Fruit fly (Drosophila melanogaster) whole organism, pupa: Measurements from ENCODE around the gene CG34028.

Experiments
- CG10348 ChIP-seq: fragments of 200-800 bp; sonication (Bioruptor generic); IDR thresholded peaks from 2 replicates; pipeline ENCODE4 v1.3.6; 2022; ENCODE audit warnings: missing biosample characterization, missing genetic modification characterization
- CG12605 ChIP-seq: fragments of 200-800 bp; sonication (Bioruptor generic); IDR thresholded peaks from 2 replicates; pipeline ENCODE4 v1.3.6; 2022; ENCODE audit warnings: missing biosample characterization, missing genetic modification characterization
- CG13204 ChIP-seq: fragments of 200-800 bp; sonication (Bioruptor generic); optimal IDR thresholded peaks from 2 replicates; lab custom pipeline; 2018; ENCODE audit warnings: missing biosample characterization, mild to moderate bottlenecking, missing genetic modification characterization, moderate library complexity
- CG14655 ChIP-seq: fragments of 200-800 bp; sonication (Bioruptor generic); optimal IDR thresholded peaks from 3 replicates; lab custom pipeline; 2017; ENCODE audit warnings: mild to moderate bottlenecking, missing biosample characterization, missing genetic modification reagents, missing genetic modification characterization
- CG15710 ChIP-seq: fragments of 200-800 bp; sonication (Bioruptor generic); optimal IDR thresholded peaks from 2 replicates; lab custom pipeline; 2018; ENCODE audit warnings: missing biosample characterization, mild to moderate bottlenecking, missing genetic modification characterization, moderate library complexity
- CG17806 ChIP-seq: fragments of 200-800 bp; sonication (Bioruptor generic); optimal IDR thresholded peaks from 2 replicates; lab custom pipeline; 2018; ENCODE audit warnings: missing biosample characterization, mild to moderate bottlenecking, missing genetic modification characterization, moderate library complexity
- CG32121 ChIP-seq: fragments of 200-800 bp; sonication (Bioruptor generic); IDR thresholded peaks from 2 replicates; pipeline ENCODE4 v1.3.6; 2022; ENCODE audit warnings: missing biosample characterization, missing genetic modification characterization
- CG34367 ChIP-seq: fragments of 200-800 bp; sonication (Bioruptor generic); optimal IDR thresholded peaks from 2 replicates; lab custom pipeline; 2018; ENCODE audit warnings: missing biosample characterization, mild to moderate bottlenecking, missing genetic modification characterization
- CG4496 ChIP-seq: fragments of 200-800 bp; sonication (Bioruptor generic); IDR thresholded peaks from 3 replicates; pipeline ENCODE4 v1.3.6; 2022; ENCODE audit warnings: missing biosample characterization, missing genetic modification characterization
- CG8159 ChIP-seq: fragments of 200-800 bp; sonication (Bioruptor generic); optimal IDR thresholded peaks from 3 replicates; lab custom pipeline; 2018; ENCODE audit warnings: missing biosample characterization, mild to moderate bottlenecking, missing genetic modification characterization, moderate library complexity
- CG8301 ChIP-seq: fragments of 200-800 bp; sonication (Bioruptor generic); optimal IDR thresholded peaks from 2 replicates; lab custom pipeline; 2018; ENCODE audit warnings: missing biosample characterization, mild to moderate bottlenecking, missing genetic modification characterization
- CG9948 ChIP-seq: fragments of 200-800 bp; sonication (Bioruptor generic); optimal IDR thresholded peaks from 2 replicates; lab custom pipeline; 2018; ENCODE audit warnings: missing biosample characterization, mild to moderate bottlenecking, missing genetic modification characterization, moderate library complexity
- D1 ChIP-seq: fragments of 200-800 bp; sonication (Bioruptor generic); optimal IDR thresholded peaks from 2 replicates; lab custom pipeline; 2018; ENCODE audit warnings: missing biosample characterization, mild to moderate bottlenecking, missing genetic modification characterization, moderate library complexity
- EcR ChIP-seq: fragments of 200-800 bp; sonication (Bioruptor generic); optimal IDR thresholded peaks from 3 replicates; lab custom pipeline; 2019; ENCODE audit warnings: missing biosample characterization, missing genetic modification characterization, mild to moderate bottlenecking, moderate library complexity, missing genetic modification reagents
- Ets98B ChIP-seq: fragments of 200-800 bp; sonication (Bioruptor generic); IDR thresholded peaks from 2 replicates; pipeline ENCODE4 v1.3.6; 2022; ENCODE audit warnings: missing biosample characterization, missing genetic modification characterization
- Pif1A ChIP-seq: fragments of 200-800 bp; sonication (Bioruptor generic); optimal IDR thresholded peaks from 3 replicates; lab custom pipeline; 2016; ENCODE audit warnings: missing biosample characterization, missing genetic modification characterization
- Pif1B ChIP-seq: fragments of 200-800 bp; sonication (Bioruptor generic); optimal IDR thresholded peaks from 3 replicates; lab custom pipeline; 2016; ENCODE audit warnings: missing biosample characterization, missing genetic modification characterization
- Snoo ChIP-seq: fragments of 200-800 bp; sonication (Bioruptor generic); optimal IDR thresholded peaks from 3 replicates; lab custom pipeline; 2017; ENCODE audit warnings: missing biosample characterization, mild to moderate bottlenecking, missing genetic modification characterization, inconsistent platforms
- fd96Ca ChIP-seq: fragments of 200-800 bp; sonication (Bioruptor generic); IDR thresholded peaks from 3 replicates; pipeline ENCODE4 v1.3.6; 2022; ENCODE audit warnings: missing biosample characterization, missing genetic modification characterization
- gl ChIP-seq: fragments of 200-800 bp; sonication (Bioruptor generic); optimal IDR thresholded peaks from 2 replicates; lab custom pipeline; 2018; ENCODE audit warnings: missing biosample characterization, mild to moderate bottlenecking, missing genetic modification characterization
- rn ChIP-seq: fragments of 200-800 bp; sonication (Bioruptor generic); IDR thresholded peaks from 2 replicates; pipeline ENCODE4 v1.3.6; 2022; ENCODE audit warnings: missing biosample characterization, missing genetic modification characterization

CG34028 gene

DNA sequence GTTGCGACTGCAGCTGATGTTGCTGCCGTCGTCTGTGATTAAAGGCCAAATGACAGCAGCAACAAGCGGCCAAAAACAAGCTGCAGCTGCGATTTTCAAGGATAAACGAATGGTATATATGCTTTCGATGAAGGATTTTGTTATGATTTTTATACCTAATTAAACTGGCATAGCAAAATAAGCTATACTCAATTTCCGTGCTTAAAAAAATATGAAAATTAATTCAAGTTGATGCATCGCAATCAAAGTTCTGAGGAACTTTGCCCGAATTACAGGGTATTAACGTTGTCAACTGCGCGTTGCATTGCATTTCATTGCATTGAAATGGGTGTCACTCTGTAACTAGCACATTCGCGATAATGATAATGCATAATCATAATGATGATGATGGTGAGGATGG, 43.0 kb upstream of the CG34028 start:
- TF ChIP-seq CG10348 (no peak), rn (GFP tag; lab: Robert Waterston, UW) (peak; percentile 64), CG14655 (peak; percentile 70), fd96Ca (GFP tag; lab: Robert Waterston, UW) (peak; percentile 54), Pif1A (peak; percentile 66), gl (no peak), CG13204 (GFP tag; lab: Kevin White, UChicago) (no peak), CG8301 (tag; lab: Kevin White, UChicago) (peak; percentile 64), CG8159 (peak; percentile 64), D1 (no peak), CG32121 (peak; percentile 77), CG12605 (GFP tag; lab: Robert Waterston, UW) (peak; percentile 31; the same call in 1 of the 2 replicates), EcR (GFP tag; lab: Kevin White, UChicago) (no peak), Snoo (peak; percentile 30), Pif1B (GFP tag; lab: Kevin White, UChicago) (peak; percentile 50), CG9948 (tag; lab: Kevin White, UChicago) (peak; percentile 54), CG34367 (tag; lab: Kevin White, UChicago) (peak; percentile 44), Ets98B (peak; percentile 69), CG4496 (GFP tag; lab: Robert Waterston, UW) (peak; percentile 77), CG17806 (tag; lab: Kevin White, UChicago) (peak; percentile 68), CG15710 (peak; percentile 62)

DNA sequence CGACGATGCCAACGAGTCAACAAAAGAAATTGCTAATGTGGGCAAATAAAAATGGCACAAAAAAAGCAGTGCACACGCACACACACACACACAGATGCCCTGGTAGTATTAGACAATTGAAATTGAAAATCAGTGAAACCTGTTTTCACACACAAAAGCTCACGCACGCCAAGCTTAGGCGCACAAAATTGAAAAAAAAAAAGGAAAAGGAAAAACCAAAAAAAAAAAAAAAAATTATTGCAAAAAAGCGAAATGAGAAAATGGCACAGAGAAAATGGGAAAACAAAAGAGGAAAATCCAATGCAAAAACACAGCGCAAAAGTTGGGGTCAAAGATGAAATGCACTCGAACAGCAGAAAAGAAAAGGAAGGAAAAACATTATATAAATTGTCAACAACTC, 37.2 kb upstream of the CG34028 start:
- no peak for TF ChIP-seq D1
- TF ChIP-seq gl = no peak
- 0 out of 3 replicates have a peak, but pooled peaks have one; percentile 12 for TF ChIP-seq fd96Ca (GFP tag; lab: Robert Waterston, UW)
- TF ChIP-seq CG10348 = no peak
- no peak for TF ChIP-seq CG14655
- peak; percentile 36; the same call in 1 of the 3 replicates for TF ChIP-seq CG4496 (GFP tag; lab: Robert Waterston, UW)
- TF ChIP-seq rn (GFP tag; lab: Robert Waterston, UW) = no peak
- peak; percentile 52; the same call in 1 of the 2 replicates for TF ChIP-seq CG12605 (GFP tag; lab: Robert Waterston, UW)
- no peak for TF ChIP-seq Pif1B (GFP tag; lab: Kevin White, UChicago)
- no peak for TF ChIP-seq Pif1A
- no peak for TF ChIP-seq CG32121
- no peak for TF ChIP-seq CG15710
- no peak for TF ChIP-seq CG9948 (tag; lab: Kevin White, UChicago)
- no peak for TF ChIP-seq CG8159
- no peak for TF ChIP-seq CG13204 (GFP tag; lab: Kevin White, UChicago)
- TF ChIP-seq EcR (GFP tag; lab: Kevin White, UChicago) = no peak
- TF ChIP-seq Snoo = no peak
- TF ChIP-seq Ets98B = peak; percentile 25; the same call in 1 of the 2 replicates
- no peak for TF ChIP-seq CG8301 (tag; lab: Kevin White, UChicago)

dm6 chrX:9476908-9477307, 34.4 kb upstream of the CG34028 start:
- TF ChIP-seq CG13204 (GFP tag; lab: Kevin White, UChicago) (no peak), CG8301 (tag; lab: Kevin White, UChicago) (peak; percentile 19), CG10348 (no peak), CG14655 (peak; percentile 42), Snoo (no peak), CG12605 (GFP tag; lab: Robert Waterston, UW) (no peak), Ets98B (no peak), CG32121 (no peak), EcR (GFP tag; lab: Kevin White, UChicago) (no peak), CG8159 (peak; percentile 66), fd96Ca (GFP tag; lab: Robert Waterston, UW) (no peak), Pif1A (no peak), CG15710 (peak; percentile 31), CG4496 (GFP tag; lab: Robert Waterston, UW) (no peak), gl (no peak), CG34367 (tag; lab: Kevin White, UChicago) (no peak), CG17806 (tag; lab: Kevin White, UChicago) (peak; percentile 39), D1 (no peak), CG9948 (tag; lab: Kevin White, UChicago) (peak; percentile 36), rn (GFP tag; lab: Robert Waterston, UW) (no peak), Pif1B (GFP tag; lab: Kevin White, UChicago) (no peak)
- TF ChIP-seq, all 21 proteins: peak for 6

DNA sequence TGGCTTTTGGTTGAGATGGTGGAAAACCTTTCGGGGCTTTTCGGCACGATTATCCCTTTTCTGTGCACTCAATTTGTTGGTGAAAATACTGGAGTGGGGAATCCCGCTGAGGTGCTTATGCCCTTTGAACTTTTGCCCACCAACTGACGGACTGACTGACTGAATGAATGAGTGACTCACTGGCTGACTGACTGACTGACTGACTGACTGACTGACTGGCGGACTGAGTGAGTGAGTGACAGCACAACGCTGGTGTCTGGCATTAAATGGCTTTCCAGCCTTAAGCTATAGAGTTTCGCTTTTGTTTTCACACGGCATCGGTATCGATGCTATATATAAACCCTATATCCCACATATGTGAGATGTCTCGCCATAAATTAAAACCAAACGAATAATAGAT, 32.6 kb upstream of the CG34028 start:
- TF ChIP-seq rn (GFP tag; lab: Robert Waterston, UW) (no peak), CG32121 (no peak), CG17806 (tag; lab: Kevin White, UChicago) (no peak), CG9948 (tag; lab: Kevin White, UChicago) (no peak), CG8301 (tag; lab: Kevin White, UChicago) (no peak), CG4496 (GFP tag; lab: Robert Waterston, UW) (no peak), CG8159 (no peak), Ets98B (no peak), gl (no peak), D1 (no peak), CG13204 (GFP tag; lab: Kevin White, UChicago) (no peak), CG12605 (GFP tag; lab: Robert Waterston, UW) (no peak), fd96Ca (GFP tag; lab: Robert Waterston, UW) (no peak), CG14655 (no peak), Pif1B (GFP tag; lab: Kevin White, UChicago) (no peak), Snoo (no peak), Pif1A (no peak), CG34367 (tag; lab: Kevin White, UChicago) (no peak), EcR (GFP tag; lab: Kevin White, UChicago) (no peak)

dm6 chrX:9483613-9484012, 27.7 kb upstream of the CG34028 start:
- TF ChIP-seq CG12605 (GFP tag; lab: Robert Waterston, UW) (peak; percentile 15; the same call in 1 of the 2 replicates), D1 (no peak), CG4496 (GFP tag; lab: Robert Waterston, UW) (peak; percentile 29; the same call in 1 of the 3 replicates), CG17806 (tag; lab: Kevin White, UChicago) (no peak), Snoo (no peak), CG15710 (no peak), EcR (GFP tag; lab: Kevin White, UChicago) (peak; percentile 97), CG10348 (no peak), Ets98B (peak; percentile 32; the same call in 1 of the 2 replicates), CG9948 (tag; lab: Kevin White, UChicago) (no peak), CG32121 (no peak), CG34367 (tag; lab: Kevin White, UChicago) (no peak), gl (no peak), CG8159 (no peak), Pif1A (no peak), rn (GFP tag; lab: Robert Waterston, UW) (no peak), CG8301 (tag; lab: Kevin White, UChicago) (no peak), fd96Ca (GFP tag; lab: Robert Waterston, UW) (0 out of 3 replicates have a peak, but pooled peaks have one; percentile 42), CG13204 (GFP tag; lab: Kevin White, UChicago) (peak; percentile 22), Pif1B (GFP tag; lab: Kevin White, UChicago) (no peak), CG14655 (no peak)
